Worm (Caenorhabditis elegans) whole organism, L1 larva: ENCODE measurements around the gene T13A10.1.

ENCODE experiments used
- isw-1 ChIP-seq: fragments of 200-800 bp; sonication (Bioruptor generic); IDR thresholded peaks from 2 replicates; pipeline ENCODE4 v1.3.6; 2022; ENCODE audit warnings: missing genetic modification characterization, missing compliant biosample characterization
- lin-13 ChIP-seq: fragments of 150-350 bp; optimal IDR thresholded peaks from 2 replicates; lab custom pipeline; 2014; ENCODE audit warnings: missing biosample characterization, missing genetic modification reagents, missing genetic modification characterization
- mef-2 ChIP-seq: fragments of 150-350 bp; optimal IDR thresholded peaks from 2 replicates; lab custom pipeline; 2014; ENCODE audit warnings: missing biosample characterization, missing genetic modification characterization
- nhr-76 ChIP-seq: sonication (generic microtip); optimal IDR thresholded peaks from 2 replicates; lab custom pipeline; 2017; ENCODE audit warnings: missing biosample characterization, missing genetic modification characterization
- snpc-4 ChIP-seq: fragments of 150-350 bp; optimal IDR thresholded peaks from 2 replicates; lab custom pipeline; 2014; ENCODE audit warnings: missing biosample characterization, missing genetic modification characterization
- sox-4 ChIP-seq: sonication (generic microtip); optimal IDR thresholded peaks from 2 replicates; lab custom pipeline; 2016; ENCODE audit warnings: missing genetic modification characterization, missing compliant biosample characterization
- unc-86 ChIP-seq: sonication (generic microtip); optimal IDR thresholded peaks from 2 replicates; lab custom pipeline; 2016; ENCODE audit warnings: missing genetic modification characterization, missing compliant biosample characterization
- ztf-11 ChIP-seq, 2 experiments: sonication (generic microtip); optimal IDR thresholded peaks; 2 replicates each; lab custom pipeline; 2016 to 2017; ENCODE audit warnings: missing genetic modification characterization in 2 of 2, missing biosample characterization in 1 of 2, missing compliant biosample characterization in 1 of 2

- no peak for TF ChIP-seq ztf-11 (tag; optimal IDR thresholded peaks at IDR 0.05; lab: Kevin White, UChicago)
- no peak for TF ChIP-seq isw-1
- no peak for TF ChIP-seq unc-86
- TF ChIP-seq snpc-4: no peak
- TF ChIP-seq lin-13 (GFP tag; lab: Kevin White, UChicago): no peak
- TF ChIP-seq mef-2: no peak
- no peak for TF ChIP-seq nhr-76 (tag; lab: Kevin White, UChicago)
- no peak for TF ChIP-seq sox-4 (tag; lab: Kevin White, UChicago)
These were observed 45.3 kb upstream of the T13A10.1 start, which contains the start of gene F58F9.4 for ce11 chrIV:6230560-6231073.
